Worm (Caenorhabditis elegans) whole organism, early embryonic: ENCODE results near the gene srz-99.

ENCODE experiments used
- B0310.2 ChIP-seq: sonication (generic microtip); optimal IDR thresholded peaks from 2 replicates; lab custom pipeline; 2016; ENCODE audit warnings: mild to moderate bottlenecking, missing genetic modification characterization, missing compliant biosample characterization
- F13C5.2 ChIP-seq: sonication (generic microtip); optimal IDR thresholded peaks from 2 replicates; lab custom pipeline; 2017; ENCODE audit warnings: mild to moderate bottlenecking, missing genetic modification characterization, inconsistent platforms, missing compliant biosample characterization
- aly-1 ChIP-seq: sonication (generic microtip); optimal IDR thresholded peaks from 2 replicates; lab custom pipeline; 2016; ENCODE audit warnings: missing genetic modification characterization, missing compliant biosample characterization
- ama-1 ChIP-seq: fragments of 150-350 bp; optimal IDR thresholded peaks from 2 replicates; lab custom pipeline; 2014
- ceh-13 ChIP-seq: fragments of 200-800 bp; sonication (Bioruptor generic); optimal IDR thresholded peaks from 2 replicates; lab custom pipeline; 2018; ENCODE audit warnings: mild to moderate bottlenecking, missing genetic modification characterization, missing compliant biosample characterization
- ceh-36 ChIP-seq: sonication (generic microtip); optimal IDR thresholded peaks from 2 replicates; lab custom pipeline; 2016; ENCODE audit warnings: missing genetic modification characterization, inconsistent platforms, missing compliant biosample characterization
- ets-7 ChIP-seq: sonication (generic microtip); optimal IDR thresholded peaks from 2 replicates; lab custom pipeline; 2016; ENCODE audit warnings: missing genotype, missing genetic modification characterization, missing compliant biosample characterization
- flt-1 ChIP-seq: fragments of 200-800 bp; sonication (Bioruptor generic); IDR thresholded peaks from 2 replicates; pipeline ENCODE4 v1.3.6; 2022; ENCODE audit warnings: missing genetic modification characterization, missing compliant biosample characterization
- hmbx-1 ChIP-seq: sonication (generic microtip); optimal IDR thresholded peaks from 2 replicates; lab custom pipeline; 2016; ENCODE audit warnings: mild to moderate bottlenecking, missing genetic modification characterization, missing compliant biosample characterization
- hmg-4 ChIP-seq: fragments of 200-800 bp; sonication (Bioruptor generic); optimal IDR thresholded peaks from 2 replicates; lab custom pipeline; 2018; ENCODE audit warnings: mild to moderate bottlenecking, missing genetic modification characterization, missing compliant biosample characterization
- hnd-1 ChIP-seq: sonication (generic microtip); optimal IDR thresholded peaks from 2 replicates; lab custom pipeline; 2016; ENCODE audit warnings: missing genetic modification characterization, missing compliant biosample characterization
- pes-1 ChIP-seq: fragments of 200-800 bp; sonication (Bioruptor generic); IDR thresholded peaks from 2 replicates; pipeline ENCODE4 v1.3.6; 2022; ENCODE audit warnings: missing genetic modification reagents, missing genetic modification characterization, missing compliant biosample characterization
- scrt-1 ChIP-seq: fragments of 200-800 bp; sonication (Bioruptor generic); IDR thresholded peaks from 2 replicates; pipeline ENCODE4 v1.3.6; 2022; ENCODE audit warnings: missing genetic modification characterization, missing compliant biosample characterization
- sea-1 ChIP-seq: fragments of 200-800 bp; sonication (Bioruptor generic); conservative IDR thresholded peaks from 2 replicates; pipeline ENCODE4 v1.3.6; 2022; ENCODE audit warnings: missing genetic modification characterization, missing compliant biosample characterization
- tbx-11 ChIP-seq: fragments of 200-800 bp; sonication (Bioruptor generic); IDR thresholded peaks from 2 replicates; pipeline ENCODE4 v1.3.6; 2022; ENCODE audit warnings: missing genetic modification characterization, missing compliant biosample characterization
- tbx-37 ChIP-seq: fragments of 200-800 bp; sonication (Bioruptor generic); conservative IDR thresholded peaks from 2 replicates; pipeline ENCODE4 v1.3.6; 2022; ENCODE audit warnings: missing genetic modification reagents, missing genetic modification characterization, missing compliant biosample characterization
- tra-4 ChIP-seq: sonication (generic microtip); optimal IDR thresholded peaks from 2 replicates; lab custom pipeline; 2017; ENCODE audit warnings: missing genetic modification characterization, missing compliant biosample characterization

srz-99 gene

DNA sequence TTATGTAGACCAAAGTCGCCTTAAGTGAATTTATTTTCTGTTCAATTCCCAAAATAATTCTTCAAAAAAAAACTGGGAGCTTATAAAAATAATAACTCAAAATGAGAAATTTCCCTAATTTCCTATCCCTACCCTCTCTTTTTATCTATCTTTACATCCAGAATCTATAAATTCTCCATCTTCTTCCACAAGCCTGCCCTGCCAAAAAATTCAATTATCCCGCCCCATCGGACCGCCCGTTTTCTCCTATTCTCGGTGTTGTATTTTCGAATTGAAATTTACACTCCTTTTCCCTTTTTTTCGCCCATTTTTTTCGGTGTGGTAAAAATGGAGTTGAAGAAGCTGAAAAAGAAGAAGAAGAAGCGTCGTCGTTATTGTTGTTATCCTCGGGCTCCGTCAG, 19.4 kb downstream of the srz-99 start:
- TF ChIP-seq aly-1 (tag; lab: Kevin White, UChicago) (no peak), tra-4 (tag; lab: Kevin White, UChicago) (no peak), F13C5.2 (tag; lab: Kevin White, UChicago) (no peak), pes-1 (no peak), ceh-13 (GFP tag; lab: Kevin White, UChicago) (no peak)

- TF ChIP-seq ceh-36 (tag; lab: Kevin White, UChicago) = no peak
- no peak for TF ChIP-seq tra-4 (tag; lab: Kevin White, UChicago)
- TF ChIP-seq tbx-37 (GFP tag; lab: Robert Waterston, UW) = no peak
Measured at ce11 chrV:16752089-16753030, 22.3 kb downstream of the srz-99 start.

DNA sequence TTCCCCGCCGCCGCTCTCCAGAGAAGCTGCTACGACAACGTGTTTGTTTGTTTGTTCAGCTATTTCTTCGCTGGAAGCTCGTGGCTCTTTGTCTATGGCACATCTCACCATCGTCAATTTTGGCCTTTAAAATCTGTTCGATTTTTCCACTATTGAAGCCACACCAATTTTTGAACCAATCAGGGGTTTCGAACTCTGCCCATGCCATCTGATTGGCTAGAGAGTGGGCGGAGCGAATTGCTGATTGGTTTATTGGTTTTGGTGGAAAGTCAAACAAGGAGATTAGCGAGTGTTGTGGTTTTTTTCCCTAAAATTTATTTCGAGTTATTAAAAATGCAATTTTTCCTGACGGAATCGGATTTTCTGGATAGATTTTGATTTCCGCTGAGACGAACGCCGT, 26.1 kb downstream of the srz-99 start:
- TF ChIP-seq ama-1 (lab: Kevin White, UChicago) = no peak
- TF ChIP-seq scrt-1 (GFP tag; lab: Robert Waterston, UW) = no peak
- TF ChIP-seq hmg-4 = no peak
- no peak for TF ChIP-seq aly-1 (tag; lab: Kevin White, UChicago)
- TF ChIP-seq sea-1 (GFP tag; lab: Robert Waterston, UW) = no peak
- TF ChIP-seq ets-7 = no peak
- no peak for TF ChIP-seq tbx-37 (GFP tag; lab: Robert Waterston, UW)
- no peak for TF ChIP-seq B0310.2
- TF ChIP-seq hmbx-1 = no peak
- TF ChIP-seq F13C5.2 (tag; lab: Kevin White, UChicago) = no peak
- no peak for TF ChIP-seq tra-4 (tag; lab: Kevin White, UChicago)
- TF ChIP-seq hnd-1 (tag; lab: Kevin White, UChicago) = no peak
- TF ChIP-seq ceh-13 (GFP tag; lab: Kevin White, UChicago) = no peak
- no peak for TF ChIP-seq ceh-36 (tag; lab: Kevin White, UChicago)
- TF ChIP-seq flt-1 (GFP tag; lab: Robert Waterston, UW) = no peak
- TF ChIP-seq tbx-11 (GFP tag; lab: Robert Waterston, UW) = no peak

DNA sequence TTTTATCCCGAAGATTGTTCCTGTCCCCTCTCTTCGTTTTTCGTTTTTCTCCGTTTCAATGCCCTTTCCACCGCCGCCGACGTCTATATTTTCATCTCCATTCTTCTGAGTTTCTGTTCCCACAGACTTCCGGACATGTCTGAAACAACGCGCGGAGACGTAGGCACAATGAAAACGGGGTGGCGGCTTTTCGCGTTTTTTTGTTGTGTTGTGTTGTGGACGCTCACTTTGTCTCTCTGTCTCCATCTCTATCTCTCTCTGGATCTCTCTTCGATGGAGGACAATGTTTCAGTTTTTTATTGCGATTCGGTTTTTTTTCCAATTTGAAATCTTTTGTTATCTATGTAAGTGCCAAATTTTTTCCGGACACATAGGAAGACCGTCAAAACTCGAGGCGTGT, 29.9 kb downstream of the srz-99 start:
- TF ChIP-seq aly-1 (tag; lab: Kevin White, UChicago) (no peak), hmg-4 (no peak)

DNA sequence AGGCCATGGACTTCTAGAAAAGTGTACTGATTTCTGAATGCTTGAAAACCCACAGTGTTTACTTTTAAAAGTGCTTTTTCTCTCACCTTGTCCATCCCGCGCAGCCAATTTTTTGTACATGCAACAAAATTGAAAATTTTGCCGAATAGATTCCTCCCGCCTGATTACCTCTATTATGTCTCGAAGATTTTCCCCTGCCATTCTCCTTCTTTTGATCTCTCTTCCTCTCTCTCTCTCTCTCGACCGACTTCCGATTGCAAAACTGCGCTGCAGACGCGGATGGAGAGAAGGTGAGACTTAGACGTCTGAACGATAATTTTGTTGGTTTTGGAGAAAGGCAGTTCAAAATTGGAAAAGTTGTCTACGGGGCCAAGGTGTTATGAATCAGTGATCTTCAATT, 44.4 kb downstream of the srz-99 start:
- TF ChIP-seq ceh-13 (GFP tag; lab: Kevin White, UChicago) (no peak), B0310.2 (no peak), tbx-37 (GFP tag; lab: Robert Waterston, UW) (no peak), tra-4 (tag; lab: Kevin White, UChicago) (no peak), flt-1 (GFP tag; lab: Robert Waterston, UW) (no peak), tbx-11 (GFP tag; lab: Robert Waterston, UW) (no peak), ets-7 (no peak), hmg-4 (no peak), ceh-36 (tag; lab: Kevin White, UChicago) (no peak), F13C5.2 (tag; lab: Kevin White, UChicago) (no peak), aly-1 (tag; lab: Kevin White, UChicago) (no peak), ama-1 (lab: Kevin White, UChicago) (no peak), sea-1 (GFP tag; lab: Robert Waterston, UW) (no peak), hnd-1 (tag; lab: Kevin White, UChicago) (no peak), hmbx-1 (no peak), scrt-1 (GFP tag; lab: Robert Waterston, UW) (no peak), pes-1 (no peak)

DNA sequence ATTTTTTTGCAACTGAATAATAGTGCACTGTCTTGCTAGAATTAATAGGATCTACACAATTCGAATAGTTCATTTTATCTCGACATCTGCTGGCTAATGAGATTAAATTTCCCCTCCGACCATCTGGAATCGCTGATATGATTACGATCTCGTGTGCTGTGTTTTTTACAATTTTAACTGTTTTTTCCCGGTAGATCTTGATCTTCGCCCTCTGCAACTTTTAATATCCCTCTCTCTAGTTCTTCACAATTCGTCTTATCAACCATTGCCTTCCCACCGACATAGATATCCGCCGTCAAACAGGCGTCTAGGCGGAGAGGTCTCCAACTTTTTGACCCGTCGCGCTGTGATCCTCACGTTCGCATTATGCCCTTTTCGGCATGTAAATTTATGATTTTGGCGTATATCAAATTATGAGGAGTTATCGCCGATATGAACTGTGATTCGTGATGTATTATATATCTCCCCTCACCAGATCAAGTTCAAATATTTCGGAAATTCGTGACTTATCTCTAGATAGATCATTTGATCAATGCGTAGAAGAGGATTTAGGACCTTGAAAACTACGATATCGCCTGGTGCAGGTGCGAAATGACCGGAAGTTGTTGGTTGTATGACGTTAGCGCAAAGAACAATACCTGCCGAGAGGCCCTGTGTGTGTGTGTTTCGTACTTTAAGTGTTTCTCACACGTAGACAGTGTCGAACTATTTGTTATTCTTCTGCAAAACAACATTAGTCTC, 48.6 kb downstream of the srz-99 start:
- TF ChIP-seq tbx-11 (GFP tag; lab: Robert Waterston, UW) = no peak
- TF ChIP-seq B0310.2 = no peak
- no peak for TF ChIP-seq aly-1 (tag; lab: Kevin White, UChicago)
- TF ChIP-seq sea-1 (GFP tag; lab: Robert Waterston, UW) = no peak
- TF ChIP-seq scrt-1 (GFP tag; lab: Robert Waterston, UW) = no peak

- TF ChIP-seq pes-1 (no peak), ceh-36 (tag; lab: Kevin White, UChicago) (no peak), tra-4 (tag; lab: Kevin White, UChicago) (no peak), tbx-37 (GFP tag; lab: Robert Waterston, UW) (no peak), B0310.2 (no peak), ama-1 (lab: Kevin White, UChicago) (no peak), hmg-4 (no peak), hmbx-1 (no peak), sea-1 (GFP tag; lab: Robert Waterston, UW) (no peak), tbx-11 (GFP tag; lab: Robert Waterston, UW) (no peak), F13C5.2 (tag; lab: Kevin White, UChicago) (no peak), aly-1 (tag; lab: Kevin White, UChicago) (no peak), scrt-1 (GFP tag; lab: Robert Waterston, UW) (no peak), ets-7 (no peak), hnd-1 (tag; lab: Kevin White, UChicago) (no peak)
Measured at ce11 chrV:16779281-16779597, 49.2 kb downstream of the srz-99 start.
